Fruit fly (Drosophila melanogaster): ENCODE measurements around the gene Adck5.

dm6 chr3L:11182994-11183393 is 13.4 kb downstream of the Adck5 start:
- TF ChIP-seq CTCF (optimal IDR thresholded peaks at IDR 0.05) (no peak), CG8478 (optimal IDR thresholded peaks at IDR 0.05) (no peak)

All from S2 (cell line).